Fruit fly (Drosophila melanogaster): ENCODE data around the gene TpnC73F.
A peak's percentile ranks its signal among the peaks of the same experiment; 100 is the strongest.

The TpnC73F gene

DNA sequence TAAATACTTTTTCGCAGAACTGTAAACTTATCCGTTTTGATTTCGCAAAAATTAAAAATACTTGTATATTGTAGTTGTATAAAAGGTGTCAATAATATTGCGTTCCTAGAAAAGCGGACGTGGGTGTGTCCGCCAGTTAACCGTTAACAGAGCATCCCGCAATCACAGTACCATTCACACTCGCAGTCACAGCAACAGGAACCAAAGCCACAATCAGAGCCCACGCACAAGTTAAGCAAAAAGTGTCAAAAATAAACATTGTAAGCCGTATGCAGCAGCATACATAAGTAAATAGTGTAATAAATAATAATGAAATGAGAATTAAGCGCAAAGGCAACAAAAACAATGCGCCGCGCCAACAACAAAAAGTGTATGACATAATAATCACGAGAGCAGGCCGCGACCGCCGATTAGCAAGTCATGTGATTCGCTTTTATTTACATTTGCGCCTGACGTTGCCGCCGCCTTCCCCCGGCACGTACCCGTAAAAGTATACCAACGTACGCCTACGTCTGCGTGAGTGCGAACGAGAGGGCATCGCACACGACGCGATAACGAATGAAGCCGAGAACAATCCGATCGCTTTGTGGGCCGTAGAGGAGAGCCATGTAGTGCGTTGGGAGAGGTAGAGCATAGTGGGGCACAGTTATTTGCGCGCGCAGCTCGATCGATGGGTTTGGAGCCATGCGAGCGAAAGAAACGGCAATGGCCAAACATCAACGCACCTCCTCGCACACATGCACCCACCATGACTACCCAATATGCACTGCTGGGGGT lies 36.0 kb upstream of the TpnC73F start (continued):
- TF ChIP-seq CG14014 (GFP tag; IDR thresholded peaks at IDR 0.05) (peak; percentile 14; the same call in 1 of the 2 replicates), wor (GFP tag; IDR thresholded peaks at IDR 0.05) (no peak), Mrtf (GFP tag; IDR thresholded peaks at IDR 0.05) (0 out of 3 replicates have a peak, but pooled peaks have one; percentile 18), stc (GFP tag; IDR thresholded peaks at IDR 0.05) (peak; percentile 45; the same call in 1 of the 2 replicates), CG17328 (GFP tag; IDR thresholded peaks at IDR 0.05) (0 out of 2 replicates have a peak, but pooled peaks have one; percentile 3), mld (GFP tag; IDR thresholded peaks at IDR 0.05; ENCODE audit: partially characterized antibody) (no peak), br (optimal IDR thresholded peaks at IDR 0.05) (no peak), NC2α (GFP tag; optimal IDR thresholded peaks at IDR 0.05) (no peak), CG9876 (GFP tag; optimal IDR thresholded peaks at IDR 0.05) (no peak), Fer3 (tag; optimal IDR thresholded peaks at IDR 0.05) (peak; percentile 32), CG9437 (GFP tag; optimal IDR thresholded peaks at IDR 0.05) (no peak), zfh1 (GFP tag; IDR thresholded peaks at IDR 0.05) (peak; percentile 51), chm (GFP tag; IDR thresholded peaks at IDR 0.05) (peak; percentile 42; the same call in 1 of the 2 replicates), repo (GFP tag; optimal IDR thresholded peaks at IDR 0.05) (peak; percentile 31), CG8388 (GFP tag; optimal IDR thresholded peaks at IDR 0.05) (no peak), CG12104 (GFP tag; optimal IDR thresholded peaks at IDR 0.05) (no peak), ham (GFP tag; IDR thresholded peaks at IDR 0.05) (no peak), HHEX (GFP tag; optimal IDR thresholded peaks at IDR 0.05) (peak; percentile 40), CG12299 (tag; optimal IDR thresholded peaks at IDR 0.05) (peak; percentile 35), tup (GFP tag; optimal IDR thresholded peaks at IDR 0.05) (no peak), zfh2 (GFP tag; optimal IDR thresholded peaks at IDR 0.05) (peak; percentile 31), Deaf1 (tag; optimal IDR thresholded peaks at IDR 0.05) (peak; percentile 100), Dad (GFP tag; optimal IDR thresholded peaks at IDR 0.05) (no peak), Mes4 (GFP tag; optimal IDR thresholded peaks at IDR 0.05) (no peak), Bgb (GFP tag; IDR thresholded peaks at IDR 0.05; ENCODE audit: partially characterized antibody) (peak; percentile 49; the same call in 1 of the 2 replicates), HLHmδ (GFP tag; optimal IDR thresholded peaks at IDR 0.05) (no peak), CG12219 (GFP tag; optimal IDR thresholded peaks at IDR 0.05) (no peak), CG10267 (tag; optimal IDR thresholded peaks at IDR 0.05) (no peak), MTF-1 (GFP tag; optimal IDR thresholded peaks at IDR 0.05; ENCODE audit: borderline replicate concordance) (peak; percentile 58), CG16779 (GFP tag; IDR thresholded peaks at IDR 0.05) (0 out of 2 replicates have a peak, but pooled peaks have one; percentile 20), Meics (GFP tag; optimal IDR thresholded peaks at IDR 0.05) (peak; percentile 45), Rx (GFP tag; IDR thresholded peaks at IDR 0.05) (peak; percentile 44), dimm (GFP tag; IDR thresholded peaks at IDR 0.05) (no peak), disco-r (GFP tag; optimal IDR thresholded peaks at IDR 0.05) (no peak), ro (GFP tag; IDR thresholded peaks at IDR 0.05) (no peak), CG30431 (GFP tag; optimal IDR thresholded peaks at IDR 0.05) (peak; percentile 6), Hr39 (optimal IDR thresholded peaks at IDR 0.05) (no peak), CG7839 (tag; optimal IDR thresholded peaks at IDR 0.05) (peak; percentile 60), Hmx (GFP tag; optimal IDR thresholded peaks at IDR 0.05) (no peak), CG8765 (GFP tag; IDR thresholded peaks at IDR 0.05) (no peak), CG3847 (GFP tag; IDR thresholded peaks at IDR 0.05) (peak; percentile 9; the same call in 1 of the 2 replicates), Nf-YB (GFP tag; optimal IDR thresholded peaks at IDR 0.05) (peak; percentile 46), nmo (GFP tag; optimal IDR thresholded peaks at IDR 0.05) (peak; percentile 26), Chrac-16 (GFP tag; optimal IDR thresholded peaks at IDR 0.05) (no peak), CG33557 (GFP tag; optimal IDR thresholded peaks at IDR 0.05) (peak; percentile 11), z (GFP tag; IDR thresholded peaks at IDR 0.05) (no peak), CG10209 (GFP tag; optimal IDR thresholded peaks at IDR 0.05) (peak; percentile 54), dysf (GFP tag; IDR thresholded peaks at IDR 0.05) (peak; percentile 30; the same call in 1 of the 3 replicates), CG3065 (GFP tag; optimal IDR thresholded peaks at IDR 0.05) (no peak), eve (GFP tag; optimal IDR thresholded peaks at IDR 0.05) (no peak)
